Worm (Caenorhabditis elegans) whole organism, L4 larva: ENCODE results near the gene K03H6.4.

Experiments used
- F26F4.8 ChIP-seq: fragments of 200-800 bp; sonication (Bioruptor generic); conservative IDR thresholded peaks from 2 replicates; pipeline ENCODE4 v1.3.6; 2022; ENCODE audit warnings: missing genetic modification characterization, missing compliant biosample characterization
- F49E8.2 ChIP-seq: sonication (generic microtip); optimal IDR thresholded peaks from 2 replicates; lab custom pipeline; 2016; ENCODE audit warnings: missing compliant biosample characterization, mild to moderate bottlenecking, missing genetic modification characterization, borderline replicate concordance
- T26A8.4 ChIP-seq: fragments of 200-800 bp; sonication (Bioruptor generic); IDR thresholded peaks from 2 replicates; pipeline ENCODE4 v1.3.6; 2022; ENCODE audit warnings: missing genetic modification characterization, missing compliant biosample characterization
- Y105C5A.15 ChIP-seq: fragments of 200-800 bp; sonication (Bioruptor generic); IDR thresholded peaks from 2 replicates; pipeline ENCODE4 v1.3.6; 2022; ENCODE audit warnings: missing genetic modification characterization, missing compliant biosample characterization
- aha-1 ChIP-seq: fragments of 150-350 bp; peaks from one replicate; lab custom pipeline; 2014; ENCODE audit warnings: missing biosample characterization, missing genetic modification characterization
- ama-1 ChIP-seq: fragments of 150-350 bp; optimal IDR thresholded peaks from 2 replicates; lab custom pipeline; 2014; ENCODE audit warnings: inconsistent platforms, mixed read lengths
- arid-1 ChIP-seq: fragments of 200-800 bp; sonication (Bioruptor generic); conservative IDR thresholded peaks from 2 replicates; pipeline ENCODE4 v1.3.6; 2022; ENCODE audit warnings: missing genetic modification reagents, missing genetic modification characterization, missing compliant biosample characterization
- ceh-20 ChIP-seq: fragments of 200-800 bp; sonication (Bioruptor generic); IDR thresholded peaks from 2 replicates; pipeline ENCODE4 v1.3.6; 2022; ENCODE audit warnings: missing genetic modification reagents, missing genetic modification characterization, missing compliant biosample characterization
- ceh-28 ChIP-seq: fragments of 150-350 bp; optimal IDR thresholded peaks from 2 replicates; lab custom pipeline; 2014; ENCODE audit warnings: missing biosample characterization, missing genetic modification reagents, missing genetic modification characterization
- cey-2 ChIP-seq: sonication (generic microtip); optimal IDR thresholded peaks from 3 replicates; lab custom pipeline; 2017; ENCODE audit warnings: missing genetic modification characterization, mild to moderate bottlenecking, missing compliant biosample characterization, antibody characterized with exemption, borderline replicate concordance; ENCODE audit not compliant: insufficient read depth
- ctbp-1 ChIP-seq: fragments of 200-800 bp; sonication (Bioruptor generic); IDR thresholded peaks from 2 replicates; pipeline ENCODE4 v1.3.6; 2022; ENCODE audit warnings: missing genetic modification reagents, missing genetic modification characterization, missing compliant biosample characterization
- daf-8 ChIP-seq: fragments of 200-800 bp; sonication (Bioruptor generic); IDR thresholded peaks from 2 replicates; pipeline ENCODE4 v1.3.6; 2022; ENCODE audit warnings: missing genetic modification characterization, missing compliant biosample characterization
- egl-43 ChIP-seq: fragments of 200-800 bp; sonication (Bioruptor generic); IDR thresholded peaks from 2 replicates; pipeline ENCODE4 v1.3.6; 2022; ENCODE audit warnings: missing genetic modification reagents, missing genetic modification characterization, missing compliant biosample characterization
- fos-1 ChIP-seq: fragments of 150-350 bp; optimal IDR thresholded peaks from 2 replicates; lab custom pipeline; 2014; ENCODE audit warnings: missing biosample characterization, missing genetic modification characterization
- hif-1 ChIP-seq, 2 experiments: sonication (generic microtip); optimal IDR thresholded peaks; 2 replicates each; lab custom pipeline; 2016 to 2017; ENCODE audit warnings: missing compliant biosample characterization in 2 of 2, missing genetic modification characterization in 2 of 2, missing genetic modification reagents in 2 of 2, missing genotype in 2 of 2, mild to moderate bottlenecking in 1 of 2
- lim-7 ChIP-seq: fragments of 200-800 bp; sonication (Bioruptor generic); IDR thresholded peaks from 2 replicates; pipeline ENCODE4 v1.3.6; 2022; ENCODE audit warnings: missing genetic modification characterization, missing compliant biosample characterization
- lsy-2 ChIP-seq, 2 experiments: fragments of 150-350 bp in 1 of 2; sonication (generic microtip) in 1 of 2; optimal IDR thresholded peaks; 2 replicates each; lab custom pipeline; 2014 to 2017; ENCODE audit warnings: missing biosample characterization in 2 of 2, missing genetic modification characterization in 2 of 2
- madf-5 ChIP-seq, 2 experiments: fragments of 200-800 bp; sonication (Bioruptor generic); IDR thresholded peaks; 2 replicates each; pipeline ENCODE4 v1.3.6; 2022; ENCODE audit warnings: missing compliant biosample characterization in 2 of 2, missing genetic modification characterization in 2 of 2
- mes-2 ChIP-seq: sonication (generic microtip); optimal IDR thresholded peaks from 2 replicates; lab custom pipeline; 2016; ENCODE audit warnings: missing genotype, mild to moderate bottlenecking, missing genetic modification characterization, missing compliant biosample characterization; ENCODE audit not compliant: poor library complexity, severe bottlenecking
- mxl-3 ChIP-seq: fragments of 200-800 bp; sonication (Bioruptor generic); optimal IDR thresholded peaks from 2 replicates; lab custom pipeline; 2018; ENCODE audit warnings: mild to moderate bottlenecking, missing genetic modification characterization, missing compliant biosample characterization
- nhr-10 ChIP-seq: fragments of 150-350 bp; optimal IDR thresholded peaks from 2 replicates; lab custom pipeline; 2014; ENCODE audit warnings: missing biosample characterization, missing genetic modification characterization
- nhr-11 ChIP-seq: fragments of 150-350 bp; optimal IDR thresholded peaks from 2 replicates; lab custom pipeline; 2014; ENCODE audit warnings: missing biosample characterization, missing genetic modification characterization
- nhr-111 ChIP-seq: fragments of 200-800 bp; sonication (Bioruptor generic); optimal IDR thresholded peaks from 2 replicates; lab custom pipeline; 2018; ENCODE audit warnings: mild to moderate bottlenecking, missing genetic modification characterization, missing compliant biosample characterization
- nhr-25 ChIP-seq: sonication (generic microtip); optimal IDR thresholded peaks from 2 replicates; lab custom pipeline; 2017; ENCODE audit warnings: missing genetic modification characterization, mild to moderate bottlenecking, missing compliant biosample characterization, antibody characterized with exemption, moderate library complexity, borderline replicate concordance; ENCODE audit not compliant: insufficient read depth
- nhr-77 ChIP-seq: fragments of 150-350 bp; optimal IDR thresholded peaks from 2 replicates; lab custom pipeline; 2014; ENCODE audit warnings: missing biosample characterization, missing genetic modification characterization
- pha-4 ChIP-seq, 2 experiments: fragments of 150-350 bp in 1 of 2; fragments of 200-800 bp in 1 of 2; sonication (Bioruptor generic) in 1 of 2; IDR thresholded peaks in 1 of 2; optimal IDR thresholded peaks in 1 of 2; 2 replicates each; pipeline versions ENCODE4 v1.3.6 to Lab custom; 2014 to 2022; ENCODE audit warnings: missing genetic modification characterization in 2 of 2, missing genetic modification reagents in 2 of 2, missing biosample characterization in 1 of 2, missing compliant biosample characterization in 1 of 2
- rbr-2 ChIP-seq: sonication (generic microtip); optimal IDR thresholded peaks from 2 replicates; lab custom pipeline; 2016; ENCODE audit warnings: missing genotype, missing genetic modification characterization, missing compliant biosample characterization
- set-16 ChIP-seq: fragments of 200-800 bp; sonication (Bioruptor generic); IDR thresholded peaks from 2 replicates; pipeline ENCODE4 v1.3.6; 2022; ENCODE audit warnings: missing genetic modification reagents, missing genetic modification characterization, missing compliant biosample characterization
- tag-97 ChIP-seq: fragments of 200-800 bp; sonication (Bioruptor generic); IDR thresholded peaks from 2 replicates; pipeline ENCODE4 v1.3.6; 2022; ENCODE audit warnings: missing genetic modification characterization, missing compliant biosample characterization
- tra-1 ChIP-seq: fragments of 200-800 bp; sonication (Bioruptor generic); IDR thresholded peaks from 2 replicates; pipeline ENCODE4 v1.3.6; 2022; ENCODE audit warnings: missing genetic modification reagents, missing genetic modification characterization, missing compliant biosample characterization
- unc-130 ChIP-seq: sonication (generic microtip); optimal IDR thresholded peaks from 2 replicates; lab custom pipeline; 2016; ENCODE audit warnings: missing genetic modification reagents, missing genetic modification characterization, missing compliant biosample characterization

K03H6.4 gene

ce11 chrIV:1549095-1550093, 28.3 kb upstream of the K03H6.4 start:
- TF ChIP-seq lim-7 (GFP tag; lab: Robert Waterston, UW) (no peak), nhr-111 (peak; percentile 9), Y105C5A.15 (GFP tag; lab: Robert Waterston, UW) (no peak), madf-5 (GFP tag; IDR thresholded peaks at IDR 0.05; lab: Robert Waterston, UW) (peak in 1 of 2 experiments; percentile 100; a peak in 2 of 4 replicates), aha-1 (tag; lab: Kevin White, UChicago) (peak; percentile 84), mes-2 (tag; lab: Kevin White, UChicago) (peak; percentile 5), nhr-11 (tag; lab: Kevin White, UChicago) (no peak), hif-1 (tag; optimal IDR thresholded peaks at IDR 0.05; lab: Kevin White, UChicago) (no peak), ama-1 (lab: Kevin White, UChicago) (peak; percentile 85), nhr-77 (tag; lab: Kevin White, UChicago) (no peak), rbr-2 (tag; lab: Kevin White, UChicago) (peak; percentile 41), fos-1 (no peak), nhr-10 (tag; lab: Kevin White, UChicago) (no peak), tra-1 (GFP tag; lab: Robert Waterston, UW) (0 out of 2 replicates have a peak, but pooled peaks have one; percentile 17), pha-4 (GFP tag; IDR thresholded peaks at IDR 0.05; lab: Robert Waterston, UW) (peak; percentile 83; the same call in 1 of the 2 replicates), pha-4 (tag; optimal IDR thresholded peaks at IDR 0.05; lab: Kevin White, UChicago) (no peak), egl-43 (peak; percentile 50; the same call in 1 of the 2 replicates), set-16 (GFP tag; lab: Robert Waterston, UW) (peak; percentile 99), mxl-3 (GFP tag; lab: Kevin White, UChicago) (peak; percentile 9), cey-2 (no peak)

DNA sequence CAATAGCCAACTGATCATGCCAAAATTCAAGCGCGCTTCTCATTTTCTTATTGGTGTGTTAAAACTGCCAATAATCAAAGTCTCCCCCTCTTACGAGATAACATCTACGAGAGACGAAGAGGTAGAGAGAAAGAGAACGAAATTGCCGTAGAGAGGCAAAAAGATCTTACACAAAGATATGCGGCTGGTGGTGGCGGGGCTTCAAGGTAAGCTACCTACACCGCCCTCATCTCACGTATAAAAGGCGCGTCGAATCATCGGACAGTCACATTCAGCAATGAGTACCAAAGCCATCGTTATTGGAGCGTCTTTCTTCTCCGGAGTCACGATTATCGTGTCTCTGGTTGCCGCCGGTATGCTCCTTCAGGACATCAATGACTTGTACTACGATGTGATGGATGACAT, 27.3 kb upstream of the K03H6.4 start, which contains the start of gene col-107:
Gene col-107, plus strand, starts transcription at position 265 of the 405 bp plus-strand sequence.
- TF ChIP-seq ceh-20 (GFP tag; lab: Robert Waterston, UW), result no peak
- TF ChIP-seq daf-8 (GFP tag; lab: Robert Waterston, UW), result no peak
- peak; percentile 85 for TF ChIP-seq ama-1 (lab: Kevin White, UChicago)
- peak; percentile 70 for TF ChIP-seq aha-1 (tag; lab: Kevin White, UChicago)
- TF ChIP-seq arid-1, result 0 out of 2 replicates have a peak, but pooled peaks have one; percentile 11
- TF ChIP-seq nhr-25, result peak; percentile 1
- TF ChIP-seq mes-2 (tag; lab: Kevin White, UChicago), result peak; percentile 16
- no peak for TF ChIP-seq unc-130 (GFP tag; lab: Kevin White, UChicago)
- no peak for TF ChIP-seq madf-5 (GFP tag; IDR thresholded peaks at IDR 0.05; lab: Robert Waterston, UW)
- no peak for TF ChIP-seq nhr-11 (tag; lab: Kevin White, UChicago)
- 0 out of 2 replicates have a peak, but pooled peaks have one; percentile 9 for TF ChIP-seq F26F4.8 (GFP tag; lab: Robert Waterston, UW)

DNA sequence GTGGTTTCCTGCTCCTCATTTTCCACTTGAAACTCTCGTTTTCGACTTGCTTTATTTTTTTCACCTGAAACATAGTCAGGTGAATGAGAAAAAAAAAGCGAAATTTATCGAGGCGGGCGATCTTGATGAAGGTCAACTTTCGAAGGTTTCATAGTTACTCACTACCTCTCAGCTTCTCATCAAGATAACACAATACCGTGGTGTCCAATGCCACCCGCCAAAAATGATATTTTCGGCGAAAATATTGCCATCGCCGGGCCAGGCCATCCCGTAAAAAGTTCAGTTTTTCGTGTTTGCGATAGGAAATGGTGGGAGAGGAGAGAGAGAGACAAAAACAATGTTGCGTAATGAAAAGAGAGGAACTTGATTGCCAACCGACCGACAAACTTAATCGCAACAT, 26.0 kb upstream of the K03H6.4 start:
- TF ChIP-seq F49E8.2 (tag; lab: Kevin White, UChicago) (no peak), ceh-20 (GFP tag; lab: Robert Waterston, UW) (no peak), tag-97 (no peak), T26A8.4 (GFP tag; lab: Robert Waterston, UW) (no peak), lsy-2 (tag; optimal IDR thresholded peaks at IDR 0.05; lab: Kevin White, UChicago) (no peak), ctbp-1 (GFP tag; lab: Robert Waterston, UW) (no peak), set-16 (GFP tag; lab: Robert Waterston, UW) (no peak), nhr-77 (tag; lab: Kevin White, UChicago) (no peak), nhr-10 (tag; lab: Kevin White, UChicago) (no peak), daf-8 (GFP tag; lab: Robert Waterston, UW) (no peak), ceh-28 (tag; lab: Kevin White, UChicago) (no peak)
